Fruit fly (Drosophila melanogaster) whole organism, embryonic: ENCODE results near the gene sicily.

Experiments
- Blimp-1 ChIP-seq: fragments of 200-800 bp; sonication (Bioruptor generic); optimal IDR thresholded peaks from 3 replicates; lab custom pipeline; 2018; ENCODE audit warnings: missing biosample characterization, missing genetic modification characterization, mild to moderate bottlenecking, moderate library complexity, missing genetic modification reagents
- CG11723 ChIP-seq: fragments of 200-800 bp; sonication (Bioruptor generic); optimal IDR thresholded peaks from 2 replicates; lab custom pipeline; 2017; ENCODE audit warnings: missing biosample characterization, mild to moderate bottlenecking, missing genetic modification characterization
- CG12219 ChIP-seq: fragments of 200-800 bp; sonication (Bioruptor generic); optimal IDR thresholded peaks from 3 replicates; lab custom pipeline; 2018; ENCODE audit warnings: missing biosample characterization, mild to moderate bottlenecking, missing genetic modification characterization
- CG17361 ChIP-seq: fragments of 200-800 bp; sonication (Bioruptor generic); IDR thresholded peaks from 3 replicates; pipeline ENCODE4 v1.3.6; 2022; ENCODE audit warnings: missing biosample characterization, missing genetic modification characterization
- CG32772 ChIP-seq: fragments of 200-800 bp; sonication (Bioruptor generic); IDR thresholded peaks from 2 replicates; pipeline ENCODE4 v1.3.6; 2022; ENCODE audit warnings: missing biosample characterization, missing genetic modification characterization
- CG5245 ChIP-seq: fragments of 200-800 bp; sonication (Bioruptor generic); optimal IDR thresholded peaks from 3 replicates; lab custom pipeline; 2016; ENCODE audit warnings: missing biosample characterization, missing genetic modification characterization
- CG7928 ChIP-seq: fragments of 200-800 bp; sonication (Bioruptor generic); optimal IDR thresholded peaks from 2 replicates; lab custom pipeline; 2017; ENCODE audit warnings: missing biosample characterization, mild to moderate bottlenecking, missing genetic modification characterization
- Dref ChIP-seq: fragments of 200-800 bp; sonication (Bioruptor generic); IDR thresholded peaks from 2 replicates; pipeline ENCODE4 v1.3.6; 2022; ENCODE audit warnings: missing biosample characterization, missing genetic modification characterization
- exex ChIP-seq: fragments of 200-800 bp; sonication (Bioruptor generic); optimal IDR thresholded peaks from 4 replicates; lab custom pipeline; 2018; ENCODE audit warnings: missing biosample characterization, mild to moderate bottlenecking, missing genetic modification characterization, moderate library complexity
- fd3F ChIP-seq: fragments of 200-800 bp; sonication (Bioruptor generic); optimal IDR thresholded peaks from 2 replicates; lab custom pipeline; 2018; ENCODE audit warnings: missing biosample characterization, mild to moderate bottlenecking, missing genetic modification characterization, moderate library complexity
- gfzf ChIP-seq: fragments of 200-800 bp; sonication (Bioruptor generic); optimal IDR thresholded peaks from 2 replicates; lab custom pipeline; 2016; ENCODE audit warnings: missing biosample characterization, mild to moderate bottlenecking, missing genetic modification characterization, moderate library complexity
- kay ChIP-seq: fragments of 200-800 bp; sonication (Bioruptor generic); optimal IDR thresholded peaks from 2 replicates; lab custom pipeline; 2016; ENCODE audit warnings: missing biosample characterization, missing genetic modification characterization

dm6 chrX:11846049-11846718, 45.3 kb upstream of the sicily start, which contains the start of gene CG15740:
- TF ChIP-seq CG7928 (no peak), CG5245 (no peak), exex (tag; lab: Kevin White, UChicago) (no peak), CG32772 (GFP tag; lab: Robert Waterston, UW) (0 out of 2 replicates have a peak, but pooled peaks have one; percentile 20), gfzf (no peak), CG12219 (GFP tag; lab: Kevin White, UChicago) (no peak), Dref (GFP tag; lab: Robert Waterston, UW) (no peak), Blimp-1 (no peak), kay (GFP tag; lab: Kevin White, UChicago) (no peak), fd3F (GFP tag; lab: Kevin White, UChicago) (no peak), CG17361 (GFP tag; lab: Robert Waterston, UW) (peak; percentile 44; the same call in 2 of the 3 replicates), CG11723 (no peak)
